Worm (Caenorhabditis elegans) whole organism, L3 larva: Measurements from ENCODE around the gene R04B3.2.

Experiments used
- daf-12 ChIP-seq: fragments of 150-350 bp; optimal IDR thresholded peaks from 2 replicates; lab custom pipeline; 2014; ENCODE audit warnings: missing biosample characterization, missing genetic modification reagents, missing genetic modification characterization
- fos-1 ChIP-seq: fragments of 150-350 bp; optimal IDR thresholded peaks from 2 replicates; lab custom pipeline; 2014; ENCODE audit warnings: missing biosample characterization, missing genetic modification characterization
- lin-39 ChIP-seq: fragments of 150-350 bp; optimal IDR thresholded peaks from 2 replicates; lab custom pipeline; 2018; ENCODE audit warnings: missing biosample characterization, missing genetic modification reagents, missing genetic modification characterization

DNA sequence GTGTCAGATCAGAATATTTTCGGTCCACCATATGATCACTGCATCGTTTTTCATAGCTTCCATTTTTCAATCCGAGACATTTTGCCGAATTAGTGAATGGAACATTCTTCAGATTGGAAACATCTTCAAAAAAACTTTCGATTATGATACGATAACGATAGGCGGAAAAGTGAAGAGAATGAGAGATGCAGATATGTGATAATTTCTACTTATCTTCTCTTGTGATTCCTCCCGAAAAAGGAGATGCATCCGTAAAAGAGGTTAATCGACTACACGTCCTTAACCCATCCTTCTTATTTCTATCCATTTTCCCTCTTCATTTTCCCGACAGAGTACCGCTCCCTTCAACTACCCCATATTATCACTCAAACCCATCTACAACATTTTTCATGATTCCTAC lies 9.6 kb upstream of the R04B3.2 start, which contains the start of gene K02E10.4:
- no peak for TF ChIP-seq lin-39
- TF ChIP-seq fos-1 (tag; lab: Kevin White, UChicago): no peak
- no peak for TF ChIP-seq daf-12 (tag; lab: Kevin White, UChicago)
